Worm (Caenorhabditis elegans): ENCODE data around the gene bicd-1.

DNA sequence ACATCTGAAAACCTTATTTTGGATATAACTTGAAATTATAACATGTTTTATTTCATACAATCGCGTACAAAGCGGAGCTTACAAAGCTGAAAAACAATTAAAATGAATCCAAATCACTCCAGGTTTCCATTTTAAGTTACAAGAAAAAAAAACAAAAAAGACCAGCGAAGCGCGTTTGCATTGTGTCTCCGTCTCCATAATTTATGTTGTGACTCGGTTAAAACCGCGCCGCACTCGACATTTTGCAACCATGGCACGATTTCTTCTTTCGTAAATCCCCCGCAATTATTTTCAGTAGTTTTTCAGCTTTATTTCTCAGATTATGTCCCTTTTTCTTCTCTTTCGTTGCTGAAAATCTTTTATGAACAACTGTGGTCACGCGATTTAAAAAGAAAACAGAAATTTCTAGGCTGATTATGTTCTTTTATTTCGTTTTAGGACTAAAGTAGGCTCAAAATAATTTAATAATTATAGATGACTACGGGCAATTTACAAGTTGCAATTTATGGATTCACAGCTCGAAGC is 13.3 kb upstream of the bicd-1 start, which contains the start of the genes F38A5.2 and dnj-11:
- TF ChIP-seq ama-1 (optimal IDR thresholded peaks at IDR 0.05) (peak; percentile 42), unc-39 (tag; optimal IDR thresholded peaks at IDR 0.05) (no peak), dmd-4 (tag; optimal IDR thresholded peaks at IDR 0.05) (no peak), nhr-237 (tag; optimal IDR thresholded peaks at IDR 0.05) (no peak), nhr-21 (tag; optimal IDR thresholded peaks at IDR 0.05) (peak; percentile 76), blmp-1 (tag; optimal IDR thresholded peaks at IDR 0.05; ENCODE audit: insufficient read depth) (peak; percentile 16), nhr-25 (tag; optimal IDR thresholded peaks at IDR 0.05) (no peak), snpc-4 (tag; optimal IDR thresholded peaks at IDR 0.05) (peak; percentile 50)
